Worm (Caenorhabditis elegans) whole organism, mixed stage, embryonic: Measurements from ENCODE around the gene nhr-182.

Source experiments
- M03D4.4 ChIP-seq: sonication (generic microtip); optimal IDR thresholded peaks from 2 replicates; lab custom pipeline; 2017; ENCODE audit warnings: mild to moderate bottlenecking, missing genetic modification characterization, missing compliant biosample characterization
- bed-3 ChIP-seq: fragments of 200-800 bp; sonication (Bioruptor generic); optimal IDR thresholded peaks from 3 replicates; lab custom pipeline; 2018; ENCODE audit warnings: mild to moderate bottlenecking, missing genetic modification characterization, moderate library complexity, missing compliant biosample characterization
- blmp-1 ChIP-seq: fragments of 150-350 bp; optimal IDR thresholded peaks from 2 replicates; lab custom pipeline; 2014; ENCODE audit warnings: missing biosample characterization, missing genetic modification characterization
- ceh-39 ChIP-seq: fragments of 150-350 bp; optimal IDR thresholded peaks from 2 replicates; lab custom pipeline; 2014; ENCODE audit warnings: missing biosample characterization, missing genetic modification characterization
- ceh-43 ChIP-seq: fragments of 200-800 bp; sonication (Bioruptor generic); optimal IDR thresholded peaks from 2 replicates; lab custom pipeline; 2018; ENCODE audit warnings: mild to moderate bottlenecking, missing genetic modification characterization, moderate library complexity, missing compliant biosample characterization
- ceh-83 ChIP-seq: fragments of 200-800 bp; sonication (Bioruptor generic); optimal IDR thresholded peaks from 2 replicates; lab custom pipeline; 2018; ENCODE audit warnings: mild to moderate bottlenecking, missing genetic modification characterization, missing compliant biosample characterization
- ces-1 ChIP-seq: fragments of 150-350 bp; optimal IDR thresholded peaks from 2 replicates; lab custom pipeline; 2014; ENCODE audit warnings: missing biosample characterization, missing genetic modification reagents, missing genetic modification characterization
- cnd-1 ChIP-seq: fragments of 200-800 bp; sonication (Bioruptor generic); optimal IDR thresholded peaks from 2 replicates; lab custom pipeline; 2018; ENCODE audit warnings: mild to moderate bottlenecking, missing genetic modification characterization, missing compliant biosample characterization
- drap-1 ChIP-seq: fragments of 200-800 bp; sonication (Bioruptor generic); optimal IDR thresholded peaks from 3 replicates; lab custom pipeline; 2018; ENCODE audit warnings: mild to moderate bottlenecking, missing genetic modification characterization, missing compliant biosample characterization
- elt-1 ChIP-seq: sonication (generic microtip); optimal IDR thresholded peaks from 2 replicates; lab custom pipeline; 2017; ENCODE audit warnings: missing genetic modification characterization, mild to moderate bottlenecking, missing compliant biosample characterization, antibody characterized with exemption, moderate library complexity, borderline replicate concordance; ENCODE audit not compliant: insufficient read depth
- elt-3 ChIP-seq: fragments of 150-350 bp; optimal IDR thresholded peaks from 2 replicates; lab custom pipeline; 2014; ENCODE audit warnings: missing biosample characterization, missing genetic modification characterization
- flh-1 ChIP-seq: fragments of 200-800 bp; sonication (Bioruptor generic); optimal IDR thresholded peaks from 2 replicates; lab custom pipeline; 2018; ENCODE audit warnings: mild to moderate bottlenecking, missing genetic modification characterization, moderate library complexity, missing compliant biosample characterization
- ham-2 ChIP-seq: fragments of 200-800 bp; sonication (Bioruptor generic); optimal IDR thresholded peaks from 2 replicates; lab custom pipeline; 2018; ENCODE audit warnings: mild to moderate bottlenecking, missing genetic modification characterization, missing compliant biosample characterization
- hlh-1 ChIP-seq: fragments of 150-350 bp; optimal IDR thresholded peaks from 2 replicates; lab custom pipeline; 2014; ENCODE audit warnings: missing biosample characterization, missing genetic modification reagents, missing genetic modification characterization
- lin-13 ChIP-seq: fragments of 150-350 bp; optimal IDR thresholded peaks from 2 replicates; lab custom pipeline; 2014; ENCODE audit warnings: missing biosample characterization, missing genetic modification characterization
- lin-32 ChIP-seq: fragments of 200-800 bp; sonication (Bioruptor generic); optimal IDR thresholded peaks from 2 replicates; lab custom pipeline; 2018; ENCODE audit warnings: mild to moderate bottlenecking, missing genetic modification characterization, missing compliant biosample characterization
- lsy-2 ChIP-seq: fragments of 150-350 bp; optimal IDR thresholded peaks from 2 replicates; lab custom pipeline; 2014; ENCODE audit warnings: missing biosample characterization, missing genetic modification characterization
- mab-5 ChIP-seq: fragments of 150-350 bp; optimal IDR thresholded peaks from 2 replicates; lab custom pipeline; 2014; ENCODE audit warnings: missing biosample characterization, missing genetic modification characterization
- mls-2 ChIP-seq: sonication (generic microtip); optimal IDR thresholded peaks from 2 replicates; lab custom pipeline; 2016; ENCODE audit warnings: mild to moderate bottlenecking, missing genetic modification characterization, moderate library complexity, missing compliant biosample characterization
- nhr-12 ChIP-seq: fragments of 150-350 bp; optimal IDR thresholded peaks from 2 replicates; lab custom pipeline; 2014; ENCODE audit warnings: missing biosample characterization, missing genetic modification characterization
- nhr-2 ChIP-seq: fragments of 150-350 bp; optimal IDR thresholded peaks from 2 replicates; lab custom pipeline; 2014; ENCODE audit warnings: missing biosample characterization, missing genetic modification characterization
- nhr-237 ChIP-seq: fragments of 150-350 bp; optimal IDR thresholded peaks from 2 replicates; lab custom pipeline; 2014; ENCODE audit warnings: missing biosample characterization, missing genetic modification characterization
- nhr-28 ChIP-seq: fragments of 150-350 bp; optimal IDR thresholded peaks from 2 replicates; lab custom pipeline; 2014; ENCODE audit warnings: missing biosample characterization, missing genetic modification characterization
- pha-4 ChIP-seq: fragments of 150-350 bp; optimal IDR thresholded peaks from 2 replicates; lab custom pipeline; 2018; ENCODE audit warnings: missing biosample characterization, missing genetic modification reagents, missing genetic modification characterization
- sem-2 ChIP-seq: fragments of 200-800 bp; sonication (Bioruptor generic); optimal IDR thresholded peaks from 2 replicates; lab custom pipeline; 2018; ENCODE audit warnings: mild to moderate bottlenecking, missing genetic modification characterization, missing compliant biosample characterization
- snpc-4 ChIP-seq: fragments of 150-350 bp; optimal IDR thresholded peaks from 2 replicates; lab custom pipeline; 2014; ENCODE audit warnings: missing biosample characterization, missing genetic modification characterization
- sptf-1 ChIP-seq: sonication (generic microtip); optimal IDR thresholded peaks from 2 replicates; lab custom pipeline; 2017; ENCODE audit warnings: mild to moderate bottlenecking, missing genetic modification characterization, moderate library complexity, missing compliant biosample characterization
- tbx-8 ChIP-seq: fragments of 200-800 bp; sonication (Bioruptor generic); optimal IDR thresholded peaks from 2 replicates; lab custom pipeline; 2018; ENCODE audit warnings: mild to moderate bottlenecking, missing genetic modification characterization, moderate library complexity, missing compliant biosample characterization
- unc-120 ChIP-seq: sonication (generic microtip); optimal IDR thresholded peaks from 2 replicates; lab custom pipeline; 2017; ENCODE audit warnings: missing genetic modification characterization, missing compliant biosample characterization; ENCODE audit not compliant: poor library complexity, severe bottlenecking
- unc-39 ChIP-seq: fragments of 150-350 bp; optimal IDR thresholded peaks from 2 replicates; lab custom pipeline; 2014; ENCODE audit warnings: missing biosample characterization, missing genetic modification characterization
- unc-62 ChIP-seq: fragments of 150-350 bp; optimal IDR thresholded peaks from 2 replicates; lab custom pipeline; 2014; ENCODE audit warnings: missing biosample characterization, missing genetic modification reagents, missing genetic modification characterization
- zip-8 ChIP-seq: fragments of 150-350 bp; optimal IDR thresholded peaks from 2 replicates; lab custom pipeline; 2014; ENCODE audit warnings: missing biosample characterization, missing genetic modification characterization
- ztf-11 ChIP-seq: fragments of 150-350 bp; optimal IDR thresholded peaks from 2 replicates; lab custom pipeline; 2014; ENCODE audit warnings: missing biosample characterization, missing genetic modification characterization

nhr-182 gene

DNA sequence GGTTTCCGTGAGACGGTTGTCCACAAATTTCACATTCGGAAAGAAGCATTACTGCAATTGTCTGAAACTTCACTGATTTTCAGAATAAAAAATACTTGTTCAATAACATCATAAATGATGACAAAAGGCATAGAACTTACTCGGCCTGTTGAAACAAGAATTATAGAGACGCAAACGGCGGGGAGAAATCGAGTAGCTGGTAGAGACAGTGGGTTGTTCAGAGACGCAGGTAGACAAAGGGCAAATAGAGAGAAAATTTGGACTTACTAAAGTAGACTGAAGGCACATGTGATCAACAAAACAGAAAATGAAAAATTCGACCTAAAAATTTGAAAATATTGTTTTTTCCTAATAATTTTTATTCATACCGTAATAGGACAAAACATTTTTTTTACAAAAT, at the start of gene nhr-182:
TSS of gene nhr-182 (minus strand) at position 178 of the 400 bp plus-strand sequence.
- TF ChIP-seq unc-120 (tag; lab: Kevin White, UChicago) = no peak
- TF ChIP-seq pha-4 = peak; percentile 75

DNA sequence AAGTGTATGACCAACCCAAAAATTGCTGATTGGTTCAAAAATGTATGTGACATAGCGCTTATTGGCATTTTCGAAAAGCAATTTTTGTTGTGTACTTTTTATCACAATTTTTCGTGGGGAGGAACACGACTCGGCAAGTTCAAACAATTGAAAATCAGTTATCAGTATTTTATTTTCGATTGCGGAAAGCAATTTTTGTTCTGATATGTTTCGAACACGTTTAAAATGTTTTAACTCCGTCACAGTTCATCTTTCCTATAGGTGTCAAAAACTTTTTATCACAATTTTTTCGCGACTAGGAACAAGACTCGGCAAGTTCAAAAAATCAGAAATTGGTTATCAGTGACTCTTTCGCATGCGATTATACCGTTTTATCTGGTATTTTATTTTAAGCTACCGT, 48.5 kb upstream of the nhr-182 start:
- no peak for TF ChIP-seq ceh-83 (GFP tag; lab: Kevin White, UChicago)
- TF ChIP-seq unc-62 (GFP tag; lab: Kevin White, UChicago) = no peak
- no peak for TF ChIP-seq blmp-1

DNA sequence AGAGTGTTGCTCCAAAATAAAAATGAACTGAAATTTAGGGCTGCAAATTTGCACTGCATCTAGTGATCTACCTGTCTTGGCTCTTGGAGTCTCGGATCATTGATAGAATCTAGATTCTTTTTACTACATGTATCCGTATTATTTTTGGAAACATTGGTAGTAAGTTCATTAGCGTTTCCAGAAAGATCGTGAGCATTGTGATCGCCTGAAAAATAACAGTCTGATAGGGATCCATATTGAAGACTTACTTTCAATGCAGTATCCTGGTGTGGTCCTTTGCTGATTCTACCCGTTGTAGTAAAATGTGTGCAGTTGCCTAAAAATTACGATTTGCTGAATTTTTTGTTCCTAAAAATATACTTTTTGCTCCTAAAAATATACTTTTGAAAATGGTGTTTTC, 46.7 kb upstream of the nhr-182 start:
- TF ChIP-seq ceh-39 (tag; lab: Kevin White, UChicago) (no peak), ceh-43 (no peak), sptf-1 (tag; lab: Kevin White, UChicago) (no peak), bed-3 (no peak), ces-1 (no peak), flh-1 (GFP tag; lab: Kevin White, UChicago) (no peak), lin-13 (tag; lab: Kevin White, UChicago) (no peak), sem-2 (GFP tag; lab: Kevin White, UChicago) (no peak), nhr-2 (no peak), unc-62 (GFP tag; lab: Kevin White, UChicago) (no peak), nhr-12 (no peak), mls-2 (tag; lab: Kevin White, UChicago) (no peak), ztf-11 (no peak)

DNA sequence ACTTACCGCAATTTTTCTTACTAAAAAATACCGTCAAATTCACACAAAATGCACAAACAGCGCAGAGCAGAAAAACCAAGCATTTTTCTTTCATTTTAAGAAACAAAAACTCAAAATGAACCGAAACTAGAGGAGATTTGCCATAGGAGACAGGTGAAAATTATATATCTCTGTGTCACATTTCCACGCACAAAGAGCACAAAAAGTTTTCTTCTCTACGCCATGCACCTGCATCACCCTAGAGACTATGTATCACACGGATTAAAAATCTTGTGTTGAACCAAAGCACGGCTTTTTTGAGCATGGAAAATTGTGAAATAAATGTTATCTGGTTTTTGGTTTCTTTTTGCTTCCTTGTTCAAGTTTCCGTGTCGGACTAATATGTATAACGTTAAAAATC, 44.0 kb upstream of the nhr-182 start, which contains the start of gene irld-15:
TSS of gene irld-15 (minus strand) at position 101 of the 400 bp plus-strand sequence.
- TF ChIP-seq snpc-4 (no peak), unc-62 (GFP tag; lab: Kevin White, UChicago) (no peak), hlh-1 (tag; lab: Kevin White, UChicago) (no peak), lin-13 (tag; lab: Kevin White, UChicago) (no peak), nhr-237 (tag; lab: Kevin White, UChicago) (no peak), ces-1 (no peak), ztf-11 (no peak), nhr-28 (no peak)
- TF ChIP-seq, all 35 proteins: peak for 0

DNA sequence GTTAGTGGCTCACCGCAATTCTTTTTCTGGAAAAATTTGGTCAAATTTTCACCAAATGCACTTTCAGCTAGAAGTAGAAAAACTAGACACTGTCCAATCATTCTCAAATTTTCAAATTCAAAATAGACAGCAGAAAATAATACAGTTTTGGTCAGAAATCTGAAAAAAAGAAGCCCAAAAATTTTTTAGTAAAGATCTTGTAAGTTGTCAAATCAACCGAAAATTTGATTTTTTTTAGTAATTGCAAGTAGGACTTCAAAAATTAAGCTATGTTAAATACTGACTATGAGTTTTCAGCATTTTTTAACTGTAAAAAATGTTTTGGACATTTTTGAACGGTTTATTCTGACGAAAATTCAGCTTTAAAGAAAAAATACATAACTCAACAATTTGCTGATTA, 41.2 kb upstream of the nhr-182 start, which contains the start of gene Y19D10B.8:
TSS of gene Y19D10B.8 (minus strand) at position 101 of the 400 bp plus-strand sequence.
- TF ChIP-seq unc-120 (tag; lab: Kevin White, UChicago) (no peak), ztf-11 (no peak), zip-8 (no peak), elt-3 (tag; lab: Kevin White, UChicago) (no peak), flh-1 (GFP tag; lab: Kevin White, UChicago) (no peak), lin-32 (GFP tag; lab: Kevin White, UChicago) (no peak), lin-13 (tag; lab: Kevin White, UChicago) (no peak), lsy-2 (tag; lab: Kevin White, UChicago) (no peak), ces-1 (no peak), mab-5 (tag; lab: Kevin White, UChicago) (no peak), hlh-1 (tag; lab: Kevin White, UChicago) (no peak)

DNA sequence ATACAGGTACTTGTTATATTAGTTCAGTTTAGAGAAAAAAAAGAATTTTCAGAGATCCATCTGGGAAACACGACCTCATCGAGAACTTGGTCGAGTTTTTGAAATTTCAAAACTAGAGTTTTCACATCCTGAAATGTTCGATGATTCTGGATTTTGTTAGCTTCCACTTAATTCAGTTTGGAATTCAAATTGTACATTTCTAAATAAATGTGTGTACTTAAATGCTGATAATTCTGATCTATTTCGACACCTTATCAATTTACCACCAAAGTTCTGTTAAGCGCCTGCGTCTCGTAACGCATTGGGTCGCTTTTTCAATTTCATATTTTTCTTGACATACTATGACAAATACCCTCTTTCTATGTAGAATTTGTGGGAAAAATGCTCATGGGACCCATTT, 34.9 kb upstream of the nhr-182 start, which contains the start of gene nhr-226:
TSS of gene nhr-226 (plus strand) at position 301 of the 400 bp plus-strand sequence.
- TF ChIP-seq sptf-1 (tag; lab: Kevin White, UChicago) = no peak

DNA sequence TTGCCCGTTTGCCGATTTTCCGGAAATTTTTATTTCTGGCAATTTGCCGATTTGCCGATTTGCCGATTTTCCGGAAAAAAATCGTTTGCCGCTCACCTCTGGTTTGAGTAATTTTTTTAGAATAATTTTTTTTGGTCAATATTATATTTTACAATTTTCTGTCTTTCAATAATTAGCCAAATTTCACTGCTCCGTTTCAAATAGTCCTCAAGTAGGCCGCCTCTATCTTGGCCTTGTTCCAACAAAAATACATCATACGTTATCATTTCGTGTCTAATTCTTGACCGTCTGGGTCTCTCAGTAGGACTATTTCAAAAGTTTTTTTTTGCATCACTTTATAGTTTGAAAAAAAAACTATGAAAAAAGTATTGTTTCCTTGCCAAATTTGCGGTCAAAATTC, 32.5 kb upstream of the nhr-182 start, which contains the start of gene nhr-115:
TSS of gene nhr-115 (plus strand) at position 301 of the 400 bp plus-strand sequence.
- TF ChIP-seq mab-5 (tag; lab: Kevin White, UChicago) (no peak), nhr-2 (no peak), tbx-8 (GFP tag; lab: Kevin White, UChicago) (no peak)

DNA sequence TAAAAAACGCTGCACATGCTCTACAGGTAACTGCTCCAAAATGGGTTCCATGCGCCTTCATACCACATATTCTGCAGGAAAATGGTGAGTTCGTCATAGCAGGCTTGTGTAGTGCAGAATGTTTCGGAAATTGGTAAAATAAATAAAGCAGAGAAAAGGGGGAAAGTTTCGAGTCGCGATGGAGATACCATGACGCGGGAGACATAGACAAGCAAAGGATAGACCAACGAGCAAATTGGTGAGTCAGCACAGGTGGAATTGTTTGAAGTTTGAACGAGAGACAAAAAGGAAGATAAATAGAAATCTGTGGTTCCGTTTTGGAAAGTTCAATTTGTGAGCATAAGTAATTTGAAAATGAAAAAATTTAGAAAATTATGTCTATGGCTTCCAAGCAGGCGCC, 30.6 kb upstream of the nhr-182 start, which contains the start of gene nhr-225:
TSS of gene nhr-225 (minus strand) at position 146 of the 400 bp plus-strand sequence.
- no peak for TF ChIP-seq ceh-83 (GFP tag; lab: Kevin White, UChicago)
- TF ChIP-seq lsy-2 (tag; lab: Kevin White, UChicago) = no peak
- TF ChIP-seq drap-1 = no peak
- no peak for TF ChIP-seq pha-4
- no peak for TF ChIP-seq cnd-1 (tag; lab: Kevin White, UChicago)
- no peak for TF ChIP-seq unc-39 (tag; lab: Kevin White, UChicago)
- no peak for TF ChIP-seq lin-13 (tag; lab: Kevin White, UChicago)
- TF ChIP-seq ham-2 = no peak
- no peak for TF ChIP-seq nhr-12
- TF ChIP-seq flh-1 (GFP tag; lab: Kevin White, UChicago) = no peak
- no peak for TF ChIP-seq ztf-11
- no peak for TF ChIP-seq M03D4.4
- no peak for TF ChIP-seq nhr-237 (tag; lab: Kevin White, UChicago)
- no peak for TF ChIP-seq zip-8
- no peak for TF ChIP-seq elt-1
- TF ChIP-seq bed-3 = no peak
